Worm (Caenorhabditis elegans) whole organism, L4/young adult: ENCODE measurements around the gene rnst-2.

Source experiments
- W03F9.2 ChIP-seq: fragments of 150-350 bp; optimal IDR thresholded peaks from 2 replicates; lab custom pipeline; 2014; ENCODE audit warnings: missing biosample characterization, missing genetic modification characterization
- him-1 ChIP-seq: sonication (generic microtip); optimal IDR thresholded peaks from 2 replicates; lab custom pipeline; 2016; ENCODE audit warnings: missing genotype, missing genetic modification reagents, missing genetic modification characterization, missing compliant biosample characterization

DNA sequence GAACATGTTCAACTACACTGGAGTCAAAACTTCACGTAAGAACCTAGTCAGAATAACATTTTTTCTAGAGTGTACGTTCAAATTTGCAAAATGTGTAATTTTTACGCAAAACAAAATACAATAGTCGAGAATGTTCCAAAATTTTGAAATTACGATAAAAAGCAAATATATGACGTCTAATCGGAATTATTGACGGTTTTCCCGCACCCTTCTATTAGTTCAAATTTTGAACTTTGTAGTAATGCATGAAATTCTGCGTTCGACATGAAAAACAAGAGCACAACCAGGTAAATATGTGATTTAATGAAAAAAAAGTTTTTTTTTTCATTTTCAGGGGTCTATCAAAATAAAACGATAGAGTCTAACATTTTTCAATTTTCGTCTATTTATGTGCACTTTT, 23.3 kb upstream of the rnst-2 start:
- no peak for TF ChIP-seq W03F9.2
- TF ChIP-seq him-1, result no peak
